Fruit fly (Drosophila melanogaster) whole organism, embryonic: ENCODE results near the gene frj.
A peak's percentile ranks its signal among the peaks of the same experiment; 100 is the strongest.

ENCODE experiments used
- Hmr ChIP-seq: fragments of 200-800 bp; sonication (Bioruptor generic); optimal IDR thresholded peaks from 3 replicates; lab custom pipeline; 2017; ENCODE audit warnings: mild to moderate bottlenecking, missing biosample characterization, missing genetic modification reagents, missing genetic modification characterization
- pan ChIP-seq, 4 experiments: fragments of >200 bp in 3 of 4; fragments of 200-800 bp in 1 of 4; sonication (Bioruptor generic) in 1 of 4; optimal IDR thresholded peaks in 3 of 4; IDR thresholded peaks in 1 of 4; 2 replicates each; pipeline versions ENCODE4 v1.3.6 to Lab custom; 2017 to 2022; ENCODE audit warnings: missing biosample characterization in 2 of 4, missing genetic modification characterization in 2 of 4, mixed read lengths in 1 of 4

DNA sequence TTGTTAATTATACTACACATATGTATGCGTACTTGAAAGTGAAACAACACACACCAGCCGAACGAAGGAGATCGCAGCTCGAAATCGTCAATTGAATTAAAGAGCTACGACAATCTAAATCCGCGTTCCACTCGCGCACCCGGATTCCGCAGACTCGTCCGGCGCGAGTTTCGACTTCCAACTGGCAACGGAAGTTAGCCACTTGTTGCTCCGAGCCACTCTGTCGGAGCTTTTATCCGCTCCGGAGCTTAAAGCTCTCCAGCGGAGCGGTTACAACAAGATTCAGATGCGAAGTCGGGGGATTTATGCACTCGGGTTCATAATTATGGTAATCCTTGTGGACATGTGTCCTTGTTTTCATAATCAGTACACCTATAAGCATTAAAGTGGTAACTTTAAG lies 9.6 kb downstream of the frj start, which contains the start of gene Rchy1:
- TF ChIP-seq Hmr (GFP tag; lab: Kevin White, UChicago) (peak; percentile 46), pan (optimal IDR thresholded peaks at IDR 0.05; lab: Kevin White, UChicago) (no peak), pan (GFP tag; optimal IDR thresholded peaks at IDR 0.05 in 1 of 2, IDR thresholded peaks at IDR 0.05 in 1 of 2) (peak in 1 of 2 experiments; percentile 27)
